Worm (Caenorhabditis elegans) whole organism, L2 larva: ENCODE measurements around the gene F23H12.3.

Experiments used
- C34F6.9 ChIP-seq: fragments of 150-350 bp; optimal IDR thresholded peaks from 2 replicates; lab custom pipeline; 2014; ENCODE audit warnings: missing biosample characterization, missing genetic modification characterization
- F13H6.1 ChIP-seq: sonication (generic microtip); optimal IDR thresholded peaks from 2 replicates; lab custom pipeline; 2016; ENCODE audit warnings: missing genetic modification characterization, missing compliant biosample characterization
- R02D3.7 ChIP-seq: fragments of 150-350 bp; optimal IDR thresholded peaks from 2 replicates; lab custom pipeline; 2014; ENCODE audit warnings: missing biosample characterization, missing genetic modification characterization
- Y55F3AM.14 ChIP-seq: fragments of 200-800 bp; sonication (Bioruptor generic); optimal IDR thresholded peaks from 2 replicates; lab custom pipeline; 2018; ENCODE audit warnings: mild to moderate bottlenecking, missing genetic modification characterization, missing compliant biosample characterization
- ZK546.5 ChIP-seq: sonication (generic microtip); optimal IDR thresholded peaks from 2 replicates; lab custom pipeline; 2017; ENCODE audit warnings: missing biosample characterization, missing genetic modification characterization
- alr-1 ChIP-seq: fragments of 150-350 bp; optimal IDR thresholded peaks from 2 replicates; lab custom pipeline; 2014; ENCODE audit warnings: missing biosample characterization, missing genetic modification characterization
- aly-2 ChIP-seq: fragments of 150-350 bp; optimal IDR thresholded peaks from 2 replicates; lab custom pipeline; 2014; ENCODE audit warnings: missing biosample characterization, missing genetic modification characterization
- ama-1 ChIP-seq: fragments of 150-350 bp; optimal IDR thresholded peaks from 2 replicates; lab custom pipeline; 2018; ENCODE audit warnings: inconsistent platforms
- blmp-1 ChIP-seq: sonication (generic microtip); optimal IDR thresholded peaks from 2 replicates; lab custom pipeline; 2017; ENCODE audit warnings: missing genetic modification characterization, mild to moderate bottlenecking, missing compliant biosample characterization, antibody characterized with exemption, moderate library complexity; ENCODE audit not compliant: insufficient read depth
- ceh-16 ChIP-seq: fragments of 150-350 bp; optimal IDR thresholded peaks from 2 replicates; lab custom pipeline; 2014; ENCODE audit warnings: missing biosample characterization, missing genetic modification characterization
- crh-2 ChIP-seq: sonication (generic microtip); optimal IDR thresholded peaks from 2 replicates; lab custom pipeline; 2017; ENCODE audit warnings: missing biosample characterization, missing genetic modification characterization
- dmd-4 ChIP-seq: sonication (generic microtip); optimal IDR thresholded peaks from 2 replicates; lab custom pipeline; 2017; ENCODE audit warnings: missing biosample characterization, missing genetic modification characterization
- egl-27 ChIP-seq: sonication (generic microtip); optimal IDR thresholded peaks from 3 replicates; lab custom pipeline; 2017; ENCODE audit warnings: missing biosample characterization, missing genetic modification reagents, missing genetic modification characterization
- elt-3 ChIP-seq: sonication (generic microtip); optimal IDR thresholded peaks from 2 replicates; lab custom pipeline; 2017; ENCODE audit warnings: missing biosample characterization, missing genetic modification characterization
- fos-1 ChIP-seq: fragments of 150-350 bp; optimal IDR thresholded peaks from 2 replicates; lab custom pipeline; 2014; ENCODE audit warnings: missing biosample characterization, missing genetic modification characterization
- gmeb-1 ChIP-seq: fragments of 150-350 bp; optimal IDR thresholded peaks from 2 replicates; lab custom pipeline; 2014; ENCODE audit warnings: missing biosample characterization, missing genetic modification characterization
- lin-11 ChIP-seq: fragments of 150-350 bp; sonication (generic microtip); optimal IDR thresholded peaks from 2 replicates; lab custom pipeline; 2014; ENCODE audit warnings: missing biosample characterization, missing genetic modification characterization, inconsistent platforms, mixed read lengths
- lin-13 ChIP-seq: fragments of 150-350 bp; optimal IDR thresholded peaks from 2 replicates; lab custom pipeline; 2014; ENCODE audit warnings: missing biosample characterization, missing genetic modification reagents, missing genetic modification characterization
- lin-39 ChIP-seq: fragments of 150-350 bp; optimal IDR thresholded peaks from 2 replicates; lab custom pipeline; 2014; ENCODE audit warnings: missing biosample characterization, missing genetic modification reagents, missing genetic modification characterization
- lsy-2 ChIP-seq, 2 experiments: fragments of 150-350 bp in 1 of 2; sonication (generic microtip) in 1 of 2; optimal IDR thresholded peaks; 2 replicates each; lab custom pipeline; 2014 to 2017; ENCODE audit warnings: missing biosample characterization in 2 of 2, missing genetic modification characterization in 2 of 2
- mab-5 ChIP-seq: fragments of 150-350 bp; optimal IDR thresholded peaks from 2 replicates; lab custom pipeline; 2014; ENCODE audit warnings: missing biosample characterization, missing genetic modification characterization
- mbf-1 ChIP-seq: sonication (generic microtip); optimal IDR thresholded peaks from 2 replicates; lab custom pipeline; 2017; ENCODE audit warnings: missing biosample characterization, missing genetic modification characterization
- nhr-10 ChIP-seq: sonication (generic microtip); optimal IDR thresholded peaks from 2 replicates; lab custom pipeline; 2017; ENCODE audit warnings: missing biosample characterization, missing genetic modification characterization
- nhr-11 ChIP-seq: fragments of 150-350 bp; optimal IDR thresholded peaks from 2 replicates; lab custom pipeline; 2014; ENCODE audit warnings: missing biosample characterization, missing genetic modification characterization
- nhr-12 ChIP-seq: fragments of 150-350 bp; optimal IDR thresholded peaks from 2 replicates; lab custom pipeline; 2014; ENCODE audit warnings: missing biosample characterization, missing genetic modification characterization
- nhr-129 ChIP-seq: fragments of 150-350 bp; optimal IDR thresholded peaks from 2 replicates; lab custom pipeline; 2014; ENCODE audit warnings: missing biosample characterization, missing genetic modification characterization
- nhr-21 ChIP-seq: fragments of 150-350 bp; optimal IDR thresholded peaks from 2 replicates; lab custom pipeline; 2014; ENCODE audit warnings: missing biosample characterization, missing genetic modification characterization
- nhr-23 ChIP-seq: fragments of 150-350 bp; optimal IDR thresholded peaks from 2 replicates; lab custom pipeline; 2014; ENCODE audit warnings: missing biosample characterization, missing genetic modification reagents, missing genetic modification characterization
- nhr-237 ChIP-seq: fragments of 150-350 bp; optimal IDR thresholded peaks from 2 replicates; lab custom pipeline; 2014; ENCODE audit warnings: missing biosample characterization, missing genetic modification characterization
- nhr-25 ChIP-seq: fragments of 150-350 bp; sonication (generic microtip); optimal IDR thresholded peaks from 3 replicates; lab custom pipeline; 2014; ENCODE audit warnings: missing biosample characterization, missing genetic modification characterization
- nhr-6 ChIP-seq: fragments of 150-350 bp; optimal IDR thresholded peaks from 2 replicates; lab custom pipeline; 2014; ENCODE audit warnings: missing biosample characterization, missing genetic modification characterization
- nhr-77 ChIP-seq: fragments of 150-350 bp; optimal IDR thresholded peaks from 2 replicates; lab custom pipeline; 2014; ENCODE audit warnings: missing biosample characterization, missing genetic modification characterization
- peb-1 ChIP-seq: fragments of 150-350 bp; optimal IDR thresholded peaks from 2 replicates; lab custom pipeline; 2014; ENCODE audit warnings: missing biosample characterization, missing genetic modification characterization
- sem-4 ChIP-seq: fragments of 150-350 bp; optimal IDR thresholded peaks from 2 replicates; lab custom pipeline; 2014; ENCODE audit warnings: missing biosample characterization, missing genetic modification reagents, missing genetic modification characterization
- sma-3 ChIP-seq: sonication (generic microtip); optimal IDR thresholded peaks from 2 replicates; lab custom pipeline; 2016; ENCODE audit warnings: missing genetic modification reagents, missing genetic modification characterization, missing compliant biosample characterization
- sma-9 ChIP-seq, 2 experiments: fragments of 150-350 bp in 1 of 2; sonication (generic microtip) in 1 of 2; optimal IDR thresholded peaks; 2 replicates each; lab custom pipeline; 2014 to 2016; ENCODE audit warnings: missing genetic modification characterization in 2 of 2, mild to moderate bottlenecking in 1 of 2, missing biosample characterization in 1 of 2, missing compliant biosample characterization in 1 of 2, missing genetic modification reagents in 1 of 2, moderate library complexity in 1 of 2
- snpc-4 ChIP-seq: fragments of 150-350 bp; optimal IDR thresholded peaks from 2 replicates; lab custom pipeline; 2014; ENCODE audit warnings: missing biosample characterization, missing genetic modification characterization
- unc-39 ChIP-seq: fragments of 150-350 bp; optimal IDR thresholded peaks from 2 replicates; lab custom pipeline; 2014; ENCODE audit warnings: missing biosample characterization, missing genetic modification characterization
- unc-55 ChIP-seq: fragments of 150-350 bp; sonication (generic microtip); optimal IDR thresholded peaks from 3 replicates; lab custom pipeline; 2014; ENCODE audit warnings: missing biosample characterization, missing genetic modification reagents, missing genetic modification characterization
- zag-1 ChIP-seq: fragments of 150-350 bp; optimal IDR thresholded peaks from 2 replicates; lab custom pipeline; 2014; ENCODE audit warnings: missing biosample characterization, missing genetic modification characterization
- ztf-1 ChIP-seq: fragments of 200-800 bp; sonication (Bioruptor generic); conservative IDR thresholded peaks from 2 replicates; pipeline ENCODE4 v1.3.6; 2022; ENCODE audit warnings: missing genetic modification characterization, missing compliant biosample characterization
- ztf-4 ChIP-seq: fragments of 150-350 bp; optimal IDR thresholded peaks from 2 replicates; lab custom pipeline; 2014; ENCODE audit warnings: missing biosample characterization, missing genetic modification characterization

Gene F23H12.3

DNA sequence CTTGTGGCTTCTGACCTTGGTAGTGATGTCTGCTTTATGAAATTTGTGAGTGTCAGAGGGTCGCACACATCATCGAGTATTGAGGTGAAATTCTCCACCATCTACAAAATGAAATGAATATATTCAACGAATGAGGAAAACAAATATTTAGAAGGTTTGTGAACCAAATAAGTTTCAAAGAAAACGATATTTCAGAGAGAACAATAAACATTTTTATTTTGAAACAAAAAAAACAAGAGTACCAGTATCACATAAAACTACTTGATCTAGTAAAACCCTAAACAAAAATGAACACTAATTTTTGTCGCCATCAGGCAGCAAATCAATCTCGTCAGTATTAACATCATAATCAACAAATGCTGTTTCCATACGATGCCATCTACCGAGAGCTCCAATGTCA lies 27.9 kb upstream of the F23H12.3 start, which contains the start of gene R04F11.3:
Gene R04F11.3, minus strand, starts transcription at position 101 of the 400 bp plus-strand sequence.
- TF ChIP-seq sem-4 (tag; lab: Kevin White, UChicago): no peak
- TF ChIP-seq ama-1 (lab: Kevin White, UChicago): no peak
- no peak for TF ChIP-seq alr-1
- no peak for TF ChIP-seq mbf-1 (tag; lab: Kevin White, UChicago)
- no peak for TF ChIP-seq elt-3 (tag; lab: Kevin White, UChicago)
- no peak for TF ChIP-seq F13H6.1 (tag; lab: Kevin White, UChicago)
- no peak for TF ChIP-seq dmd-4 (tag; lab: Kevin White, UChicago)
- no peak for TF ChIP-seq unc-39 (tag; lab: Kevin White, UChicago)
- TF ChIP-seq Y55F3AM.14 (GFP tag; lab: Kevin White, UChicago): no peak
- no peak for TF ChIP-seq nhr-129 (tag; lab: Kevin White, UChicago)
- no peak for TF ChIP-seq peb-1 (tag; lab: Kevin White, UChicago)
- no peak for TF ChIP-seq nhr-21 (tag; lab: Kevin White, UChicago)
- no peak for TF ChIP-seq aly-2 (tag; lab: Kevin White, UChicago)
- no peak for TF ChIP-seq fos-1 (tag; lab: Kevin White, UChicago)
- no peak for TF ChIP-seq nhr-11
- no peak for TF ChIP-seq lin-39 (tag; lab: Kevin White, UChicago)
- TF ChIP-seq R02D3.7 (tag; lab: Kevin White, UChicago): no peak
- TF ChIP-seq lin-11 (tag; lab: Kevin White, UChicago): no peak
- no peak for TF ChIP-seq snpc-4 (tag; lab: Kevin White, UChicago)
- no peak for TF ChIP-seq ztf-1 (GFP tag; lab: Robert Waterston, UW)

- peak; percentile 95 for TF ChIP-seq unc-55
- no peak for TF ChIP-seq unc-39 (tag; lab: Kevin White, UChicago)
- TF ChIP-seq ceh-16 (tag; lab: Kevin White, UChicago): peak; percentile 16
- no peak for TF ChIP-seq nhr-11
- TF ChIP-seq peb-1 (tag; lab: Kevin White, UChicago): no peak
- no peak for TF ChIP-seq alr-1
- TF ChIP-seq nhr-237: no peak
- peak; percentile 83 for TF ChIP-seq nhr-129 (tag; lab: Kevin White, UChicago)
- no peak for TF ChIP-seq nhr-6 (tag; lab: Kevin White, UChicago)
- peak; percentile 24 for TF ChIP-seq nhr-77 (tag; lab: Kevin White, UChicago)
- peak; percentile 80 for TF ChIP-seq nhr-25 (tag; lab: Kevin White, UChicago)
- no peak for TF ChIP-seq aly-2 (tag; lab: Kevin White, UChicago)
- TF ChIP-seq sma-3 (GFP tag; lab: Kevin White, UChicago): peak; percentile 71
- peak; percentile 68 for TF ChIP-seq sem-4 (tag; lab: Kevin White, UChicago)
- TF ChIP-seq ZK546.5 (tag; lab: Kevin White, UChicago): peak; percentile 23
- peak; percentile 88 for TF ChIP-seq crh-2 (tag; lab: Kevin White, UChicago)
- no peak for TF ChIP-seq nhr-23 (tag; lab: Kevin White, UChicago)
- TF ChIP-seq lsy-2 (tag; optimal IDR thresholded peaks at IDR 0.05; lab: Kevin White, UChicago): peak; percentile 95 to 99
- TF ChIP-seq ztf-4: peak; percentile 25
- TF ChIP-seq mab-5: peak; percentile 55
- no peak for TF ChIP-seq mbf-1 (tag; lab: Kevin White, UChicago)
- TF ChIP-seq elt-3 (tag; lab: Kevin White, UChicago): no peak
- TF ChIP-seq blmp-1 (tag; lab: Kevin White, UChicago): no peak
- peak; percentile 81 for TF ChIP-seq lin-13 (GFP tag; lab: Kevin White, UChicago)
- no peak for TF ChIP-seq Y55F3AM.14 (GFP tag; lab: Kevin White, UChicago)
- TF ChIP-seq C34F6.9 (tag; lab: Kevin White, UChicago): peak; percentile 94
- peak; percentile 72 for TF ChIP-seq fos-1 (tag; lab: Kevin White, UChicago)
- no peak for TF ChIP-seq dmd-4 (tag; lab: Kevin White, UChicago)
- TF ChIP-seq zag-1 (tag; lab: Kevin White, UChicago): no peak
- peak; percentile 39 for TF ChIP-seq ama-1 (lab: Kevin White, UChicago)
- no peak for TF ChIP-seq R02D3.7 (tag; lab: Kevin White, UChicago)
- TF ChIP-seq F13H6.1 (tag; lab: Kevin White, UChicago): no peak
- TF ChIP-seq lin-11 (tag; lab: Kevin White, UChicago): peak; percentile 58
- TF ChIP-seq nhr-21 (tag; lab: Kevin White, UChicago): peak; percentile 72
- TF ChIP-seq snpc-4 (tag; lab: Kevin White, UChicago): peak; percentile 27
- peak; percentile 75 for TF ChIP-seq sma-9 (GFP tag; optimal IDR thresholded peaks at IDR 0.05; lab: Kevin White, UChicago)
- no peak for TF ChIP-seq sma-9 (tag; optimal IDR thresholded peaks at IDR 0.05; lab: Kevin White, UChicago)
- no peak for TF ChIP-seq egl-27 (tag; lab: Kevin White, UChicago)
- TF ChIP-seq gmeb-1 (tag; lab: Kevin White, UChicago): peak; percentile 83
- no peak for TF ChIP-seq nhr-10 (tag; lab: Kevin White, UChicago)
- TF ChIP-seq nhr-12 (tag; lab: Kevin White, UChicago): no peak
- TF ChIP-seq, all 48 proteins: peak for 21
Measured at ce11 chrV:12317894-12318553, 26.9 kb upstream of the F23H12.3 start, which contains the start of the genes R04F11.5 and R04F11.2. Gene R04F11.5 (minus strand): TSS chrV:12318019. Gene R04F11.2 (plus strand): TSS chrV:12318381.
